Fruit fly (Drosophila melanogaster): ENCODE results near the gene Atg8a.

Gene Atg8a

DNA sequence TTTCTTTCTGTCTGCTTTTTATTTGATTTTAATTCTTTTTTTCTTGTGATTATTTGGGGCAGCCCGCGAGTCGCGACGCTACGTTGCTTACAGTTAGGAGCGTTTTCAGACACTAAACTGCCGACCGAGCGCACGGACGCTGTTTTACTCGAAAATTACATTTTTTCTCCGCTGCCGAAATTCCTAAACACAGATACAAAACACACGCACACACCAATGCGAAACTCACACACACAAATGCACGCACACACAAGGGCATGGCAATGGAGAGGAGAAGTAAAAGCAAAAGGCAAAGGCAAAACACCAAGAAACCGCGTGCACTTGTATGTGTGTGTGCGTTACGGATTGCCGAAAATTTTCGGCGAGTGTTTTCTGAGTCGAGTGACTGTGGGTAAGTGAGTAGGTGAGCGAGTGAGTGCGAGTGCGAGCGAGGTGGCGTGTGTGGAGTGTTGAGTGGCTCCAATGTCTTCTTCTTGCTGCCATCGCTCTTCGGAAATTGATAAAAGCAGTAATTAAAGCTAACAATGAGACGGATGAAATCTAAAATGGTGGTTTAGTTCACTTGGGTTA, 47.5 kb upstream of the Atg8a start (continued):
- TF ChIP-seq corto (GFP tag; optimal IDR thresholded peaks at IDR 0.05), result no peak
- TF ChIP-seq chm (GFP tag; IDR thresholded peaks at IDR 0.05), result no peak; the same call in none of the 2 replicates
- TF ChIP-seq rib (GFP tag; IDR thresholded peaks at IDR 0.05), result peak; percentile 69; the same call in 1 of the 2 replicates
- no peak for TF ChIP-seq CG9876 (GFP tag; optimal IDR thresholded peaks at IDR 0.05)
- TF ChIP-seq Dp (GFP tag; optimal IDR thresholded peaks at IDR 0.05), result no peak
- TF ChIP-seq CG4730 (GFP tag; IDR thresholded peaks at IDR 0.05), result no peak
- TF ChIP-seq CG14441 (GFP tag; IDR thresholded peaks at IDR 0.05), result no peak
- TF ChIP-seq otp (GFP tag; IDR thresholded peaks at IDR 0.05), result 0 out of 3 replicates have a peak, but pooled peaks have one; percentile 31
- TF ChIP-seq CG18011 (GFP tag; optimal IDR thresholded peaks at IDR 0.05), result no peak
- TF ChIP-seq Hmr (GFP tag; optimal IDR thresholded peaks at IDR 0.05), result peak; percentile 10
- no peak for TF ChIP-seq CG6654 (GFP tag; optimal IDR thresholded peaks at IDR 0.05)
- no peak for TF ChIP-seq CG7556 (GFP tag; optimal IDR thresholded peaks at IDR 0.05)
- TF ChIP-seq CG10147 (GFP tag; optimal IDR thresholded peaks at IDR 0.05), result no peak
- TF ChIP-seq Chrac-16 (GFP tag; optimal IDR thresholded peaks at IDR 0.05), result no peak
- no peak for TF ChIP-seq ro (GFP tag; IDR thresholded peaks at IDR 0.05)
- no peak for TF ChIP-seq ssp (GFP tag; IDR thresholded peaks at IDR 0.05)
- TF ChIP-seq Hr39 (optimal IDR thresholded peaks at IDR 0.05), result no peak
- TF ChIP-seq CG31441 (GFP tag; IDR thresholded peaks at IDR 0.05), result no peak
- no peak for TF ChIP-seq ase (GFP tag; IDR thresholded peaks at IDR 0.05)
- no peak for TF ChIP-seq Aef1 (GFP tag; IDR thresholded peaks at IDR 0.05)
- TF ChIP-seq Mrtf (GFP tag; IDR thresholded peaks at IDR 0.05), result no peak
- no peak for TF ChIP-seq CkIIα-i1 (GFP tag; IDR thresholded peaks at IDR 0.05)
- TF ChIP-seq ac (GFP tag; optimal IDR thresholded peaks at IDR 0.05), result no peak
- no peak for TF ChIP-seq CG15269 (tag; optimal IDR thresholded peaks at IDR 0.05)
- no peak for TF ChIP-seq az2 (GFP tag; optimal IDR thresholded peaks at IDR 0.05)
- peak; percentile 27 for TF ChIP-seq CG13894 (tag; optimal IDR thresholded peaks at IDR 0.05)
- TF ChIP-seq CG14965 (GFP tag; optimal IDR thresholded peaks at IDR 0.05; ENCODE audit: borderline replicate concordance), result no peak
- TF ChIP-seq Hmx (GFP tag; optimal IDR thresholded peaks at IDR 0.05), result no peak
- TF ChIP-seq Pdp1 (GFP tag; optimal IDR thresholded peaks at IDR 0.05), result peak in 1 of 2 experiments; percentile 65
- TF ChIP-seq maf-S (GFP tag; optimal IDR thresholded peaks at IDR 0.05), result no peak
- no peak for TF ChIP-seq CG1647 (GFP tag; optimal IDR thresholded peaks at IDR 0.05)
- TF ChIP-seq Scr (GFP tag; IDR thresholded peaks at IDR 0.05; ENCODE audit: partially characterized antibody), result peak; percentile 28; the same call in 1 of the 2 replicates
- TF ChIP-seq Tbp (GFP tag; optimal IDR thresholded peaks at IDR 0.05), result no peak
- TF ChIP-seq tgo (GFP tag; IDR thresholded peaks at IDR 0.05), result no peak
- no peak for TF ChIP-seq onecut (GFP tag; IDR thresholded peaks at IDR 0.05)
- TF ChIP-seq repo (GFP tag; optimal IDR thresholded peaks at IDR 0.05), result no peak
- TF ChIP-seq bowl (GFP tag; IDR thresholded peaks at IDR 0.05), result no peak
- peak; percentile 88 for TF ChIP-seq Jarid2 (GFP tag; optimal IDR thresholded peaks at IDR 0.05)
- peak; percentile 56 for TF ChIP-seq CG7745 (tag; optimal IDR thresholded peaks at IDR 0.05)
- no peak for TF ChIP-seq CG3065 (GFP tag; optimal IDR thresholded peaks at IDR 0.05)
- TF ChIP-seq CG17359 (tag; optimal IDR thresholded peaks at IDR 0.05), result no peak
- TF ChIP-seq CG4424 (GFP tag; optimal IDR thresholded peaks at IDR 0.05), result no peak
- no peak for TF ChIP-seq dati (GFP tag; IDR thresholded peaks at IDR 0.05)
- peak; percentile 52; the same call in 1 of the 2 replicates for TF ChIP-seq amos (GFP tag; IDR thresholded peaks at IDR 0.05; ENCODE audit: partially characterized antibody)
- no peak for TF ChIP-seq trem (tag; optimal IDR thresholded peaks at IDR 0.05)
- no peak for TF ChIP-seq mam (GFP tag; optimal IDR thresholded peaks at IDR 0.05)
- no peak for TF ChIP-seq cato (GFP tag; optimal IDR thresholded peaks at IDR 0.05; ENCODE audit: borderline replicate concordance)
- no peak for TF ChIP-seq CG14860 (GFP tag; IDR thresholded peaks at IDR 0.05; ENCODE audit: partially characterized antibody)
- peak; percentile 70 for TF ChIP-seq crol (GFP tag; IDR thresholded peaks at IDR 0.05)
- TF ChIP-seq pzg (GFP tag; optimal IDR thresholded peaks at IDR 0.05), result no peak
- no peak for TF ChIP-seq gfzf (GFP tag; optimal IDR thresholded peaks at IDR 0.05)
